Worm (Caenorhabditis elegans) whole organism, L2 larva: ENCODE measurements around the gene msrp-5.

Source experiments
- ama-1 ChIP-seq: fragments of 150-350 bp; optimal IDR thresholded peaks from 2 replicates; lab custom pipeline; 2018; ENCODE audit warnings: inconsistent platforms
- blmp-1 ChIP-seq: sonication (generic microtip); optimal IDR thresholded peaks from 2 replicates; lab custom pipeline; 2017; ENCODE audit warnings: missing genetic modification characterization, mild to moderate bottlenecking, missing compliant biosample characterization, antibody characterized with exemption, moderate library complexity; ENCODE audit not compliant: insufficient read depth
- egl-27 ChIP-seq: sonication (generic microtip); optimal IDR thresholded peaks from 3 replicates; lab custom pipeline; 2017; ENCODE audit warnings: missing biosample characterization, missing genetic modification reagents, missing genetic modification characterization
- snpc-4 ChIP-seq: fragments of 150-350 bp; optimal IDR thresholded peaks from 2 replicates; lab custom pipeline; 2014; ENCODE audit warnings: missing biosample characterization, missing genetic modification characterization
- unc-39 ChIP-seq: fragments of 150-350 bp; optimal IDR thresholded peaks from 2 replicates; lab custom pipeline; 2014; ENCODE audit warnings: missing biosample characterization, missing genetic modification characterization
- unc-62 ChIP-seq: fragments of 150-350 bp; optimal IDR thresholded peaks from 2 replicates; lab custom pipeline; 2014; ENCODE audit warnings: missing biosample characterization, missing genetic modification reagents, missing genetic modification characterization
- ztf-11 ChIP-seq: sonication (generic microtip); optimal IDR thresholded peaks from 2 replicates; lab custom pipeline; 2017; ENCODE audit warnings: missing biosample characterization, missing genetic modification characterization

DNA sequence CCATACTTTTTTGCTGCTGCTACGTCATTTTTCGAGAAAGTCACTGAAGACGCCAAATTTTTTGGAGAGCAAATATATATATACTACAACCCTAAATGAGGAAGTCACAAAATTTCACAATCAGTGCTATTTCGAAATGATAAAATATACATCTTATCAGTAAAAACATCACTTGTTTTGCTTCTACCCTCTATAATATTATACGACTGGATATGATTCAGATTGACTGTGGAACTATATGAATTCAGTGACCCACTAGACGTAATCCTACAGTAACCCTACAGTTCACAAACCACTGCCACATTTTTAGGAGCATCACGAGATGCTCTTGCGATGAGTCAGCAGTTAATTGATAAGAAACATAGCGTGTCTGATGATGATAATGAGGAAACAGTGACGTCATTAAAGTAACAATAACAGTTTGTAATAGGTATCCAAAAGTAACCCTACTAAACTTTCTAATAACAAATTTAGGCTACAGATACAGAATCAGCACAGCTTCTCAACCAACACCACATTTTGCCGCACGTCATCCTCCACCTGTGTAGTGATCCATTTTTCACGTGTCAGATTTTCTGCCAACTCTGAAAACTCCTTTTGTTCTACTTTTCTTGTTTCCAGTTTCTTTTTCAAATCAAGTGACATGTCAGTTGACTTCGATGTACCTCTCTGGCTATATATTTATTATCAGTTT is 29.7 kb upstream of the msrp-5 start, which contains the start of the genes F33H12.7 and sri-39:
- no peak for TF ChIP-seq unc-39
- no peak for TF ChIP-seq snpc-4 (tag; lab: Kevin White, UChicago)
- TF ChIP-seq ama-1: no peak
- TF ChIP-seq egl-27: no peak
- TF ChIP-seq unc-62: no peak
- no peak for TF ChIP-seq ztf-11 (tag; lab: Kevin White, UChicago)
- no peak for TF ChIP-seq blmp-1 (tag; lab: Kevin White, UChicago)
